Fruit fly (Drosophila melanogaster) whole organism, prepupa: Measurements from ENCODE around the gene AdamTS-A.

ENCODE experiments used
- Blimp-1 ChIP-seq: fragments of 200-800 bp; sonication (Bioruptor generic); optimal IDR thresholded peaks from 3 replicates; lab custom pipeline; 2017; ENCODE audit warnings: missing biosample characterization, missing genetic modification characterization, mild to moderate bottlenecking, moderate library complexity, missing genetic modification reagents
- CG10669 ChIP-seq: fragments of 200-800 bp; sonication (Bioruptor generic); optimal IDR thresholded peaks from 3 replicates; lab custom pipeline; 2018; ENCODE audit warnings: missing biosample characterization, mild to moderate bottlenecking, missing genetic modification characterization, moderate library complexity
- CG11294 ChIP-seq: fragments of 200-800 bp; sonication (Bioruptor generic); IDR thresholded peaks from 2 replicates; pipeline ENCODE4 v1.3.6; 2022; ENCODE audit warnings: missing biosample characterization, missing genetic modification characterization
- CG11762 ChIP-seq: fragments of 200-800 bp; sonication (Bioruptor generic); optimal IDR thresholded peaks from 3 replicates; lab custom pipeline; 2016; ENCODE audit warnings: missing biosample characterization, missing genetic modification characterization; ENCODE audit not compliant: insufficient read depth
- CG11902 ChIP-seq: fragments of 200-800 bp; sonication (Bioruptor generic); optimal IDR thresholded peaks from 3 replicates; lab custom pipeline; 2016; ENCODE audit warnings: missing biosample characterization, missing genetic modification characterization
- CG15336 ChIP-seq: fragments of 200-800 bp; sonication (Bioruptor generic); IDR thresholded peaks from 2 replicates; pipeline ENCODE4 v1.3.6; 2022; ENCODE audit warnings: missing biosample characterization, missing genetic modification characterization
- CG1621 ChIP-seq: fragments of 200-800 bp; sonication (Bioruptor generic); optimal IDR thresholded peaks from 3 replicates; lab custom pipeline; 2018; ENCODE audit warnings: missing biosample characterization, mild to moderate bottlenecking, missing genetic modification characterization
- CG3032 ChIP-seq: fragments of 200-800 bp; optimal IDR thresholded peaks from 2 replicates; lab custom pipeline; 2019; ENCODE audit warnings: missing biosample characterization, mild to moderate bottlenecking, missing genetic modification characterization, moderate library complexity
- CG31627 ChIP-seq: fragments of 200-800 bp; sonication (Bioruptor generic); optimal IDR thresholded peaks from 3 replicates; lab custom pipeline; 2016; ENCODE audit warnings: missing biosample characterization, missing genetic modification characterization
- CG32006 ChIP-seq: fragments of 200-800 bp; sonication (Bioruptor generic); optimal IDR thresholded peaks from 3 replicates; lab custom pipeline; 2017; ENCODE audit warnings: missing biosample characterization, mild to moderate bottlenecking, missing genetic modification characterization
- CG34406 ChIP-seq: fragments of 200-800 bp; sonication (Bioruptor generic); optimal IDR thresholded peaks from 3 replicates; lab custom pipeline; 2016; ENCODE audit warnings: missing biosample characterization, missing genetic modification characterization
- CG4318 ChIP-seq: fragments of 200-800 bp; sonication (Bioruptor generic); optimal IDR thresholded peaks from 3 replicates; lab custom pipeline; 2017; ENCODE audit warnings: missing biosample characterization, mild to moderate bottlenecking, missing genetic modification characterization
- CG6163 ChIP-seq: fragments of 200-800 bp; sonication (Bioruptor generic); IDR thresholded peaks from 3 replicates; pipeline ENCODE4 v1.3.6; 2022; ENCODE audit warnings: missing biosample characterization, missing genetic modification characterization
- CG6276 ChIP-seq: fragments of 200-800 bp; sonication (Bioruptor generic); optimal IDR thresholded peaks from 2 replicates; lab custom pipeline; 2017; ENCODE audit warnings: missing biosample characterization, mild to moderate bottlenecking, missing genetic modification characterization
- CG6808 ChIP-seq: fragments of 200-800 bp; sonication (Bioruptor generic); optimal IDR thresholded peaks from 3 replicates; lab custom pipeline; 2017; ENCODE audit warnings: missing biosample characterization, missing genetic modification characterization, mild to moderate bottlenecking, moderate library complexity, missing genetic modification reagents
- CG6854 ChIP-seq: fragments of 200-800 bp; sonication (Bioruptor generic); optimal IDR thresholded peaks from 2 replicates; lab custom pipeline; 2017; ENCODE audit warnings: missing biosample characterization, mild to moderate bottlenecking, missing genetic modification characterization
- CG7368 ChIP-seq: fragments of 200-800 bp; sonication (Bioruptor generic); optimal IDR thresholded peaks from 3 replicates; lab custom pipeline; 2016; ENCODE audit warnings: missing biosample characterization, missing genetic modification characterization
- CG8119 ChIP-seq: fragments of 200-800 bp; sonication (Bioruptor generic); IDR thresholded peaks from 3 replicates; pipeline ENCODE4 v1.3.6; 2022; ENCODE audit warnings: missing biosample characterization, missing genetic modification characterization
- CG8319 ChIP-seq: fragments of 200-800 bp; sonication (Bioruptor generic); optimal IDR thresholded peaks from 3 replicates; lab custom pipeline; 2016; ENCODE audit warnings: missing biosample characterization, missing genetic modification characterization
- CG8632 ChIP-seq: fragments of 200-800 bp; sonication (Bioruptor generic); optimal IDR thresholded peaks from 3 replicates; lab custom pipeline; 2016; ENCODE audit warnings: missing biosample characterization, missing genetic modification characterization
- CG9139 ChIP-seq: fragments of 200-800 bp; sonication (Bioruptor generic); optimal IDR thresholded peaks from 3 replicates; lab custom pipeline; 2017; ENCODE audit warnings: missing biosample characterization, mild to moderate bottlenecking, missing genetic modification characterization
- Eip75B ChIP-seq: fragments of 200-800 bp; sonication (Bioruptor generic); optimal IDR thresholded peaks from 3 replicates; lab custom pipeline; 2016; ENCODE audit warnings: missing biosample characterization, missing genetic modification characterization
- Eip78C ChIP-seq: fragments of 200-800 bp; sonication (Bioruptor generic); peaks from one replicate; lab custom pipeline; 2016; ENCODE audit warnings: missing biosample characterization, missing genetic modification characterization
- Ets96B ChIP-seq: fragments of 200-800 bp; optimal IDR thresholded peaks from 2 replicates; lab custom pipeline; 2019; ENCODE audit warnings: missing biosample characterization, mild to moderate bottlenecking, missing genetic modification characterization, moderate library complexity
- Hr39 ChIP-seq: fragments of 200-800 bp; sonication (Bioruptor generic); optimal IDR thresholded peaks from 2 replicates; lab custom pipeline; 2016; ENCODE audit warnings: missing biosample characterization, missing genetic modification characterization
- Met ChIP-seq: fragments of 200-800 bp; sonication (Bioruptor generic); optimal IDR thresholded peaks from 3 replicates; lab custom pipeline; 2016; ENCODE audit warnings: missing biosample characterization, missing genetic modification characterization
- OdsH ChIP-seq: fragments of 200-800 bp; sonication (Bioruptor generic); optimal IDR thresholded peaks from 3 replicates; lab custom pipeline; 2016; ENCODE audit warnings: missing biosample characterization, missing genetic modification characterization
- Smox ChIP-seq: fragments of 200-800 bp; sonication (Bioruptor generic); optimal IDR thresholded peaks from 3 replicates; lab custom pipeline; 2016; ENCODE audit warnings: missing biosample characterization, missing genetic modification characterization
- Sox102F ChIP-seq: fragments of 200-800 bp; sonication (Bioruptor generic); optimal IDR thresholded peaks from 2 replicates; lab custom pipeline; 2016; ENCODE audit warnings: missing biosample characterization, mild to moderate bottlenecking, missing genetic modification characterization
- Sox15 ChIP-seq: fragments of 200-800 bp; sonication (Bioruptor generic); optimal IDR thresholded peaks from 3 replicates; lab custom pipeline; 2016; ENCODE audit warnings: missing biosample characterization, missing genetic modification characterization
- achi ChIP-seq: fragments of 200-800 bp; sonication (Bioruptor generic); optimal IDR thresholded peaks from 3 replicates; lab custom pipeline; 2016; ENCODE audit warnings: missing biosample characterization, missing genetic modification characterization
- dac ChIP-seq: fragments of 200-800 bp; sonication (Bioruptor generic); optimal IDR thresholded peaks from 2 replicates; lab custom pipeline; 2017; ENCODE audit warnings: missing biosample characterization, mild to moderate bottlenecking, missing genetic modification characterization
- eg ChIP-seq: fragments of 200-800 bp; sonication (Bioruptor generic); IDR thresholded peaks from 3 replicates; pipeline ENCODE4 v1.3.6; 2022; ENCODE audit warnings: missing biosample characterization, missing genetic modification characterization
- esn ChIP-seq: fragments of 200-800 bp; sonication (Bioruptor generic); optimal IDR thresholded peaks from 2 replicates; lab custom pipeline; 2016; ENCODE audit warnings: missing biosample characterization, mild to moderate bottlenecking, missing genetic modification characterization, moderate library complexity
- fd59A ChIP-seq: fragments of 200-800 bp; sonication (Bioruptor generic); optimal IDR thresholded peaks from 2 replicates; lab custom pipeline; 2017; ENCODE audit warnings: missing biosample characterization, mild to moderate bottlenecking, missing genetic modification characterization, missing genetic modification reagents
- fd85E ChIP-seq: fragments of 200-800 bp; sonication (Bioruptor generic); optimal IDR thresholded peaks from 3 replicates; lab custom pipeline; 2016; ENCODE audit warnings: missing biosample characterization, missing genetic modification characterization
- fkh ChIP-seq: fragments of 200-800 bp; sonication (Bioruptor generic); optimal IDR thresholded peaks from 3 replicates; lab custom pipeline; 2017; ENCODE audit warnings: missing biosample characterization, mild to moderate bottlenecking, missing genetic modification characterization, moderate library complexity
- lz ChIP-seq: fragments of 200-800 bp; sonication (Bioruptor generic); optimal IDR thresholded peaks from 3 replicates; lab custom pipeline; 2016; ENCODE audit warnings: missing biosample characterization, missing genetic modification characterization
- pdm3 ChIP-seq: fragments of 200-800 bp; sonication (Bioruptor generic); optimal IDR thresholded peaks from 3 replicates; lab custom pipeline; 2016; ENCODE audit warnings: missing biosample characterization, missing genetic modification characterization
- salr ChIP-seq, 2 experiments: fragments of 200-800 bp; sonication (Bioruptor generic); optimal IDR thresholded peaks; 3 replicates each; lab custom pipeline; 2016 to 2018; ENCODE audit warnings: missing biosample characterization in 2 of 2, missing genetic modification characterization in 2 of 2, mild to moderate bottlenecking in 1 of 2
- ss ChIP-seq, 2 experiments: fragments of 200-800 bp; sonication (Bioruptor generic); optimal IDR thresholded peaks; 2 replicates in 1 of 2; 3 replicates in 1 of 2; lab custom pipeline; 2017 to 2018; ENCODE audit warnings: mild to moderate bottlenecking in 2 of 2, missing biosample characterization in 2 of 2, missing genetic modification characterization in 2 of 2, moderate library complexity in 1 of 2
- svp ChIP-seq: fragments of 200-800 bp; sonication (Bioruptor generic); peaks from one replicate; lab custom pipeline; 2016; ENCODE audit warnings: missing biosample characterization, missing genetic modification characterization

AdamTS-A gene

DNA sequence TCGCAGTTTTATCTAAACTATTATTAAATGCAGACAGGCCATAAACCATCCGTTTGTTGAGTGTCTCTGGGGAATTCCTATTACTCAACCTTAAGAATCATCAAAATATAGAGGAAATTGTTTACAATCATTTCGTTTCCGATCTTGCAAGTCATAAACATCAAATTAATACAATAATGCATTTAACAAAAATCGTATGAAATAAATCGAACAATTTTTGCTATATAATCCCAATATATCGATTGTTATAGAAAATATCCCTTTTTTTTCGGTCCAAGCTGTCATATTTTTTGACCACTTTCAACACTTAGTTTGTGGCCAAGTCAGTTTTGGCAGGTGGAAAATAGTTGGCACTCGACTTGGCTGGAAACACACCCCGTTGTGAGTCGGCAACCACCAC is 5.6 kb upstream of the AdamTS-A start, which contains the start of gene B9d1:
Gene B9d1, plus strand, starts transcription at position 301 of the 400 bp plus-strand sequence.
- no peak for TF ChIP-seq lz
- TF ChIP-seq CG3032 (tag; lab: Kevin White, UChicago): no peak
- TF ChIP-seq CG7368 (GFP tag; lab: Kevin White, UChicago): no peak
- no peak for TF ChIP-seq Sox15 (GFP tag; lab: Kevin White, UChicago)
- TF ChIP-seq CG8319 (GFP tag; lab: Kevin White, UChicago): no peak
- no peak for TF ChIP-seq ss (GFP tag; optimal IDR thresholded peaks at IDR 0.05; lab: Kevin White, UChicago)
- no peak for TF ChIP-seq CG10669 (GFP tag; lab: Kevin White, UChicago)
- no peak for TF ChIP-seq CG4318 (GFP tag; lab: Kevin White, UChicago)
- no peak for TF ChIP-seq CG11294 (GFP tag; lab: Robert Waterston, UW)
- no peak for TF ChIP-seq CG6276 (GFP tag; lab: Kevin White, UChicago)
- no peak for TF ChIP-seq CG34406
- TF ChIP-seq CG9139 (GFP tag; lab: Kevin White, UChicago): no peak
- TF ChIP-seq CG8632 (GFP tag; lab: Kevin White, UChicago): no peak

DNA sequence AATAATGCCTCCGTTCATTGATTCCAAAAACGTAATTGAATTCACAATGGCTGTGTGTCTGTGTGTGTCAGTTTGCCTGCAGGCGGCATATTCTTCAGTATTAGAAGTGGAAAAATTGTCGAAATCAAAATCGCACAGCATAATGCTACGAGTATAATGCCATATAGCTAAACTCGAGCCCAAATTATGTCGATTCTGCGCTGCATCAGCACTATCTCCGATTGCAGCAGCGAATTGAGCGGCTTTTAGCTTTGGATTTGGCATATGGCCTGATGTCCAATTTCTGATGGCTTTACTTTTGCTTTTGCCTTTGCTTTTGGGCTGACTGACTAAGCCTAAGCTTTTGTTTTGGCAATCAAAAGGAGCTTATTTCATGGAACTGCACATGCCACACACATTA is 4.1 kb upstream of the AdamTS-A start:
- no peak for TF ChIP-seq Eip75B
- no peak for TF ChIP-seq Met (GFP tag; lab: Kevin White, UChicago)
- no peak for TF ChIP-seq CG11902 (GFP tag; lab: Kevin White, UChicago)
- TF ChIP-seq esn (GFP tag; lab: Kevin White, UChicago): no peak
- no peak for TF ChIP-seq svp (GFP tag; lab: Kevin White, UChicago)
- no peak for TF ChIP-seq eg
- TF ChIP-seq Smox (GFP tag; lab: Kevin White, UChicago): no peak
- no peak for TF ChIP-seq CG6854
- TF ChIP-seq CG1621 (tag; lab: Kevin White, UChicago): no peak

DNA sequence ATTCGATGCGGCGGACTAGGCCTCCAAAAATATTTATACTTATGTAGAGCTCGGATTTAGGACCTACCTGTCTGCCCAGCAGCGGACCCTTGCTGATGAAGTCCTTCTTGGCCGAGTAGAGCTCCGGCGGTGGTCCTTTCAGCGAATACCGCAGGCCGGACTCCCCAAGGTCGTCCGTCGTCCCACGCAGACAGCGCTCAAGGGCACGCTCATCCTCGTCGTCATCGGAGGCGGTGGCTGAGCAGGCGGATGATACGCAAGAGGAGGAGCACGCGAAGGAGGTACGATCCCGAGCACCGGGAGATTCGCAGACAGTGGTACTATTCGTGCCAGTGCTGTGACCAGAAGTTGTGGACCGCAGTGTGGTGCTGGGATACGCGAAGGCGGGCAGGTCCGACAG is 1.2 kb downstream of the AdamTS-A start:
- TF ChIP-seq CG31627 (GFP tag; lab: Kevin White, UChicago): no peak
- peak; percentile 69 for TF ChIP-seq svp (GFP tag; lab: Kevin White, UChicago)
- no peak for TF ChIP-seq OdsH (GFP tag; lab: Kevin White, UChicago)
- no peak for TF ChIP-seq fd85E (GFP tag; lab: Kevin White, UChicago)
- no peak for TF ChIP-seq CG8119 (GFP tag; lab: Robert Waterston, UW)
- TF ChIP-seq fkh (GFP tag; lab: Kevin White, UChicago): no peak
- TF ChIP-seq Eip78C (GFP tag; lab: Kevin White, UChicago): no peak
- TF ChIP-seq CG1621 (tag; lab: Kevin White, UChicago): no peak

DNA sequence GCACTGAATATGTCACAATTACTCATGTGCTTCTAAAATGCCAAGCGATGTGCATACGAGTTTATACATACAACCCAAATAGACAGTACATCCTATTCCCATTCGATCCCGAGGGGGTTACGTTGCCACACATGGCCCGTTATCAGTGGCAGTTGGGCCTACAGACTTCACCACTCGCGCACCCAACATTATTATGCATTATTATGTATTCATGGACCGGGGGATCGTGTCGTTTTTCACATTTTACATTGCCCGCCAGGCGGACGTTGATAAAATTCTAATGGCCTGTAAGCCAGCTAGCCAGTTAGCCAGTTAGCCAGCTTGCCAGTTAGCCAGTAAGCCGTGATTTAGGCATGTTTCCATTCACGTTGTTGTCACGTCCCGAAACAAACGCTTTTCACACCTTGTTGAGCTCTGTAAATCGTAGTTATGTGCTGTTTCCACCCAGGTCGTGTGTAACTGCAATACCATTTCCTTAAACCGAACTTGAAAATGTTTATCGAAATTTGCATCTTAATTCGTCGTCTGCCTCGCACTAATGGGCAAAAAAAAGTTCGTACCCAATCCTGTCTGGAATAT is 2.5 kb downstream of the AdamTS-A start:
- TF ChIP-seq lz (no peak), fd85E (GFP tag; lab: Kevin White, UChicago) (no peak), CG6276 (GFP tag; lab: Kevin White, UChicago) (no peak), salr (GFP tag; optimal IDR thresholded peaks at IDR 0.05; lab: Kevin White, UChicago) (no peak), CG6854 (no peak), CG8119 (GFP tag; lab: Robert Waterston, UW) (no peak), CG9139 (GFP tag; lab: Kevin White, UChicago) (no peak), CG8319 (GFP tag; lab: Kevin White, UChicago) (no peak), achi (GFP tag; lab: Kevin White, UChicago) (no peak), svp (GFP tag; lab: Kevin White, UChicago) (no peak), fd59A (GFP tag; lab: Kevin White, UChicago) (no peak)

DNA sequence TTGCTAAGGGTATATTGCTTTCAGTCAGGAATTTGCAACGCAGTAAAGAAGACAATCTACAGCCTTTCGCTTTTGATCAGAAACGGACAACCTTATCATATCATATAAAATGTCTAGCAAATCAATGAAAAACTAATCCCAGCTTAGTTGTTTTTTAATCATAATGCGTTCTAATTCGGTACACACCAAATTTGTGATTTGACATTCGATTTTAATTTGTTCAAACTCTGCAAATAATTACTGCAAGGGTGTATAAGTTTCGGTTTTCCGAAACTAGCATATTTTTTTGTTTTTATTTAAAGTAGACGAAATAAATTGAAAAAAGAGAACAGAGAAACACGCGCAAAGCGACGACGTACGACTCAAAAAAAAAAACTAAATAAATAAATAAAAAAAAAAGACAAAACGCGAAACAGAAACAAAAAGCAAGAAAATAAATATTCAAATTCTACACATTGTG is 3.2 kb downstream of the AdamTS-A start:
- TF ChIP-seq Sox102F (peak; percentile 14), Ets96B (tag; lab: Kevin White, UChicago) (no peak), Blimp-1 (no peak), CG6808 (no peak), CG32006 (GFP tag; lab: Kevin White, UChicago) (peak; percentile 24), esn (GFP tag; lab: Kevin White, UChicago) (peak; percentile 30), Hr39 (GFP tag; lab: Kevin White, UChicago) (peak; percentile 43), dac (GFP tag; lab: Kevin White, UChicago) (no peak), CG11762 (GFP tag; lab: Kevin White, UChicago) (no peak), CG15336 (GFP tag; lab: Robert Waterston, UW) (peak; percentile 32), svp (GFP tag; lab: Kevin White, UChicago) (peak; percentile 66), Met (GFP tag; lab: Kevin White, UChicago) (no peak), Smox (GFP tag; lab: Kevin White, UChicago) (no peak), Eip78C (GFP tag; lab: Kevin White, UChicago) (peak; percentile 61), achi (GFP tag; lab: Kevin White, UChicago) (no peak), pdm3 (peak; percentile 13), CG6163 (0 out of 3 replicates have a peak, but pooled peaks have one; percentile 27), OdsH (GFP tag; lab: Kevin White, UChicago) (no peak), fkh (GFP tag; lab: Kevin White, UChicago) (peak; percentile 18)
